Worm (Caenorhabditis elegans) whole organism, L4/young adult: Measurements from ENCODE around the gene srd-21.
"Not testable (repeated sequence)": the region's sequence is repeated elsewhere in the genome, so short reads cannot be mapped to it uniquely, and the experiment has no call there.

Source experiments
- W03F9.2 ChIP-seq: fragments of 150-350 bp; optimal IDR thresholded peaks from 2 replicates; lab custom pipeline; 2014; ENCODE audit warnings: missing biosample characterization, missing genetic modification characterization
- dao-5 ChIP-seq: sonication (generic microtip); optimal IDR thresholded peaks from 2 replicates; lab custom pipeline; 2016; ENCODE audit warnings: missing genotype, missing genetic modification characterization, moderate library complexity, missing compliant biosample characterization
- him-1 ChIP-seq: sonication (generic microtip); optimal IDR thresholded peaks from 2 replicates; lab custom pipeline; 2016; ENCODE audit warnings: missing genotype, missing genetic modification reagents, missing genetic modification characterization, missing compliant biosample characterization

The srd-21 gene

DNA sequence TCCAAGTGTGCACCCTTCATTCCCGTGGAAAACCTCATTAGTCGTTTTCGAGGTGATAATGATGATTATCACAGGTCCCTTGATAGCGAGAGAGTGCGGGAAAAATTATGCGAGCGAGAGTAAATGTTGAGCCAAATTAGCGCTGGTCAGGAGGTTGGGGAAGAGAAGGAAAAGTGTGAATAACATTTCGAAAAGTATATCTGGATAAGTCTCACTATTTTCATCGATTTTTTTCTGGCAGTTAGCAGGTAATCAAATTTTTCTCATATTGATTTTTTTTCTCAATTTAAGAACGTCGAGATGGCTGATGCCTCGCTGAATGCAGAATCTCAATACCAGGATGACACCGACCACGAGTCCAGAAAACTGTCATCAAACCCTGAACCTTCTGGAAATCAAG, 709 bp upstream of the srd-21 start, which contains the start of gene W06G6.2:
Gene W06G6.2 (plus strand): TSS at position 301 of the 400 bp plus-strand sequence.
- TF ChIP-seq him-1 (tag; lab: Kevin White, UChicago) (no peak), W03F9.2 (no peak), dao-5 (tag; lab: Kevin White, UChicago) (no peak)

DNA sequence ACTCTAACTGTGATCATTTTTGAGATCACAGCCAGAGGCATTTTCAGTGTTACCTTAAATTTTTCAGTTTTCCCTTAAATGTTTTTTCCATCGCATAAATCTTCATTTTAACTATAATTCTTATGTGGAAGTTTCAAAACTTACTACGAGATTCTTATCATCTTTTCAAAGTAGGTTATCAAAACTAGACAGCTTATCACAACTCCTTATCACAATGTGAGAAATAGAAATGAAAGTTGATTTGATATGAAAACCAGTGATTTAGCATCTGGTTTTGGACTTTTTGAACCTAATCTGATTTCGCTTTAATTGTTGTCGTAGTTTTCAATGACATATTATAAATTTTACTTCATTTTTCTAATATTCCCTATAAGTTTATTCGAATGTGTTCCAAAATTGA, 6.2 kb downstream of the srd-21 start, which contains the start of gene mltn-11:
Gene mltn-11 (plus strand): TSS at position 276 of the 400 bp plus-strand sequence.
- TF ChIP-seq dao-5 (tag; lab: Kevin White, UChicago) (no peak), him-1 (tag; lab: Kevin White, UChicago) (no peak), W03F9.2 (no peak)

DNA sequence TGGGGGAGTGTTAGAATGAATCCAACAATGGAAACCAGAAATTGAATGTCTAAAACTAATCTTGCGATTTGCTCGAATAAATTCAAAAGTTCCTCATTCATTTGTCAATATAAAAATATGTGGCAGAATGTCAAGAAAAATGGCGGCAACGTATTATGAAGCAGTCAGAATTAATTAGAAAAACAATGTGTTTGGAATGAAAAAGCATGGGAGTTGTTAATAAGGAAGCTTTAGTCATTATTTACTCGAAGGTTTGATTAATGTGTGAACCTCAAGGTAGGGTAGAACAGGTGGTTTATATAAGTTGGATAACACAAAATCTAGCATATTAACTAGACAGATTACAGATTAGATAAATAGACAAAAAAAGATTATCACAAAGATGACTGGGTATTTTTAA, 8.5 kb downstream of the srd-21 start, which contains the start of gene srw-76:
Gene srw-76 (minus strand): TSS at position 101 of the 400 bp plus-strand sequence.
- TF ChIP-seq dao-5 (tag; lab: Kevin White, UChicago) (no peak), him-1 (tag; lab: Kevin White, UChicago) (no peak), W03F9.2 (no peak)

DNA sequence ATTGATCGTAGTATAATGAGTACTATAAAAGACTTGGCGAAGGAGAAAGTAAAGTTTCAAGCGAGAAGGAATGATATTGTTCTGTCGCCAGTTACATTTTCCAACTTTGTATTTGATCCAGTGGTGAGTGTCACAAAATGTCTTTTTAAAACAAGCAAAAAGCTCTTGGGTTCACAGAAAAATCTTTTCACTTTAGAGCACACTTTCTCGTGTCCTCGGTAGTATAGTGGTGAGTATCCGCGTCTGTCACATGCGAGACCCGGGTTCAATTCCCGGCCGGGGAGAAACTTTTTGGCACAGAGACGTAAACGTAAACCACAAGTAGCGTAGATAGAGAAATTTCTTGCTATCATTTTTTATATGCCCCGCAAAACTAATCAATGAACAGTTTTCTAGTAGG, 10.7 kb downstream of the srd-21 start:
- TF ChIP-seq dao-5 (tag; lab: Kevin White, UChicago) (no peak), W03F9.2 (no peak), him-1 (tag; lab: Kevin White, UChicago) (no peak)

DNA sequence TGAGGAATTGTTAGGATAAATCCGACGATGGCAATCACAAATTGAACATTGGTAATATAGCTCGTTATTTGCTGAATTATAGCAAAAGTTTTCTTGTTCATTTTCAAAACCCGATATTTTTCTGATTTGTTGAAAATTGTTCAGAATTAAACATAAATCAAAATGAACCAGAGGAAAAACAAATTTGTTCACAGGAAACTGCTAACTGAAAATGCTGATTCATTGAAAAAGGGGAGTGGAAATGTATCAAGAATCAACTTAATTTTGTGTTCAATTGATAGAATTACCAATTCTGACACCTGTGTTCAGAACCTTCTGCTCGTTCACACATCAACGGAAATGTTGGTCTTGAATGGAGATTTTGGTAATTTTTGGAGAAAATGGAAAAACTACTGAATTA, 13.9 kb downstream of the srd-21 start, which contains the start of gene srw-77:
Gene srw-77 (minus strand): TSS at position 101 of the 400 bp plus-strand sequence.
- TF ChIP-seq dao-5 (tag; lab: Kevin White, UChicago): no peak
- no peak for TF ChIP-seq him-1 (tag; lab: Kevin White, UChicago)
- no peak for TF ChIP-seq W03F9.2

DNA sequence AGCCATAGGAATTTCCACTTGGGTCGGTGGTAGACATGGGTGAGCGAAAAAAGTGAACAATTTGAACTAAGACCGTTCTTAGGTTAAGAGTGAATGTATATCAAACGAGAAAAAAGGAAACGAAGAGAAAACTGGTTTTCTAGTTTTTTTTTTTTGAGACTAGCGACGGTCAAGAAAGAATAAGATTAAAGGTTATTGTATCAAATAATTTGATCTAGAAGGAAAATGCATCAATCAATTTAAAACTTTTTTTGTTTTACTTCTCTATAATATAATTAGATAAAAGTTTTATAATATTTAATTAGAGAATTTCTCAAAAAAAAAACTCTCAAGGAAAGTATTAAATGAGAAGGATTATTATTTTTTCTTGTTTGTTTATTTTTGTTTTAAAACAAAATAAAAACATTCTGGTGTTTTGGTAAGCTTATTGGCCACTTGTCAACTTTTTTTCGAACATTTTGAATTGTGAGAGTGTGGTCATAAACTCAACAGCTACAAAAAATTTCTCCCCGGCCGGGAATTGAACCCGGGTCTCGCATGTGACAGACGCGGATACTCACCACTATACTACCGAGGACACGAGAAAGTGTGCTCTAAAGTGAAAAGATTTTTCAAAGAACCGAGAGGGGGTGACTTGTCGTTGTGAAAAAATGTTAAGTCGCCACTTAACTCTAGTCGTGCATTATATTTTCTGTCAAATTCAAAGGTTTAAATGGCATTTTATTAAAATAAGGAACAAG, 15.7 kb downstream of the srd-21 start, which contains the start of gene W06G6.17:
Gene W06G6.17 (minus strand): TSS at position 51 of the 740 bp plus-strand sequence.
- TF ChIP-seq dao-5 (tag; lab: Kevin White, UChicago): no peak
- no peak for TF ChIP-seq him-1 (tag; lab: Kevin White, UChicago)
- no peak for TF ChIP-seq W03F9.2

DNA sequence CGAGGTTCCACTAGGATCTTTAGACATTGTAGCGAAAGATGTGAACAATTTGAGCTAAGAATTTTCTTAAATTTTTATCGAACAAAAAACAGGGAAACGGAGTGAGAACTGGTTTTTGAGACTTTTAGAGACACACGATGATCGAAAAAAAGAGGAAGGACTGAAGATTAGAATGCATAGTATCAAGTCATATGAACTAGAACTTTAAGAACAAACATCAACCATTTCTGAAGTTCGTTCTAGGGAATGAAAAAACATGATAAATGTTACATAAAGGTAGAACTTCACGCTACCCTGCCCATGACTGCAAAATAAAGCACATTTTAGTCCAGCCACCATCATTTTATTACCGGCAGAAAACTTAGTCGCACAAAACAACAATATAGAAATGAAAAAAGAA, 16.7 kb downstream of the srd-21 start, which contains the start of gene W06G6.9:
Gene W06G6.9 (minus strand): TSS at position 101 of the 400 bp plus-strand sequence.
- TF ChIP-seq him-1 (tag; lab: Kevin White, UChicago) (no peak), W03F9.2 (no peak), dao-5 (tag; lab: Kevin White, UChicago) (no peak)

DNA sequence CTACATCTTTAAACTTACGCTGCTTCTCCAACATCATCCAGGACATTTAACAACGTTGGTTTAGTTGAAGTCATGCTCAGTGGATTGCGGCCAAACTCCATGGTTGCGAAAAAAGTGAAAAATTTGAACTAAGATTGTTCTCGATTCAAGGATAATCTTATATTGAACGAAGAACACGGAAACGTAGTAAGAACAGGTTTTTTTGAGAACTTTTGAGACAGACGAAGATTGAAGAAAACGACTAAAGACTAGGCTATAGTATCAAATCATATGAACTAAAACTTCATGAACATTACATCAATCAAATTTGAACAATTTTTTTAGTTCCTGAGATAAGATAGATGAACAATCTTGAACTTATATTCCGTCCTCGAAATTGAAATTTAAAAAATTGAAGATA, 17.4 kb downstream of the srd-21 start, which contains the start of gene W06G6.10:
Gene W06G6.10 (minus strand): TSS at position 101 of the 400 bp plus-strand sequence.
- TF ChIP-seq W03F9.2 (no peak), him-1 (tag; lab: Kevin White, UChicago) (no peak), dao-5 (tag; lab: Kevin White, UChicago) (no peak)

DNA sequence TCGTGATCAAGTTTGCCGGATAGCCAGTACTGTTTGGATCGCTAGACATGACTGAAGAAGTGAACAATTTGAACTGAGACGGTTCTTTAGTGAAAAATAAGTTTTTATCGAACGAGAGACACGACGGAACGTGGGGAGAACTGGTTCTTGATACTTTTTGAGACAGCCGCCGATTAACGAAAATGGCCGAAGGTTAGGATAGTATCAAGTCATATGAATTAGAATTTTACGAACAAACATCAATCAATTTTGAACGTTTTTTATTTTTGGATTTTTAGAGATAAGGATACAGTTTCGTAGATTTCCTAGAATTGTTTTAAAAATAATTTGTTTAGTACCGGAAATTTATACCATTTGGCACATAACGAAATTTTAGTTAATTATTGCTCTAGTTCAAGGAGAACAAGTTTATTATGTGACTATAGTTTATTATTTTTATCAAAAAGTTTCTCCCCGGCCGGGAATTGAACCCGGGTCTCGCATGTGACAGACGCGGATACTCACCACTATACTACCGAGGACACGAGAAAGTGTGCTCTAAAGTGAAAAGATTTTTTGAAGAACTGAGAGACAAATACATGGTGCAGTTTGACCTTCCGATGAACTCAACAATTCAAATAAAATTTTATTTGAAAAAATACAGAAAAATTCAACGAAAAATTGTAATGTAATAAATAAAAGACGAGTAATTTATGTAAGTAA, 18.8 kb downstream of the srd-21 start, which contains the start of gene W06G6.20:
Gene W06G6.20 (minus strand): TSS at position 51 of the 702 bp plus-strand sequence.
- TF ChIP-seq dao-5 (tag; lab: Kevin White, UChicago) (no peak), him-1 (tag; lab: Kevin White, UChicago) (no peak), W03F9.2 (no peak)

DNA sequence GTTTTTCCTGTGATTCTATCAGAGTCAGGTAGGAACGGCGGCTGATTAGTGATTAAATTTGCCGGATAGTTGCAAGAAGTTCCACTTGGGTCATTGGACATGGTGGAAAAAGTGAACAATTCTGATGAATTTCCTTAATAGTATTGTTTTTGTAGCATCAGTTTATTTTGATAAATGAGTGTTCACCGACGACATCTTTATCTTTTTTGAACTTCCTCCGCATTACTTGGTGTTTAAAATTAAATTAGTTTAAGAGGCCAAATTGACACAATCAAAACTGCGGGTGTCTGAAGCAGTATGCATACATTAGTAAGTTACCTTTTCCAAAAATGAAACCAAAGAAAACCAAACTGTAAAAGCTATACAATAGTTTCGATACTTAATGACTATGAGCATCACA, 19.5 kb downstream of the srd-21 start, which contains the start of gene W06G6.11:
Gene W06G6.11 (minus strand): TSS at position 101 of the 400 bp plus-strand sequence.
- TF ChIP-seq him-1 (tag; lab: Kevin White, UChicago); dao-5 (tag; lab: Kevin White, UChicago); W03F9.2: not testable (repeated sequence)

DNA sequence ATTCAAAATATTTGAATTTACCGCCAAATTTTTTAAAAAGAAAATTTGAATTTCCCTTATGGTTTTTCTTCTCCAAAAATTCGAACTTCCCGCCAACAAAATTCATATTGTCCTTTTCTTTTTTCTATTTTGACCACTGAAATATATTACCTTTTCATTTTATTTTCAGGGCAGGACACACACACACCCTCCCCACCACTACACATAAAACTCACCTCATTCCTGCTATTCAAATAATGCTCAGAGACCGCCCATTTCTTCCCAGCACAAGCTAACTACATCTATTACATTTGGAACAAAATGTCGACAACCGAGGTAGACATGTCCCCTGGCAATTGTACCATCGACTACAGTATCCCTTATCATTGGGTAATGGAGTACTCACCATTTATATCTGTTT, 24.5 kb downstream of the srd-21 start, which contains the start of gene W06G6.15:
Gene W06G6.15 (plus strand): TSS at position 301 of the 400 bp plus-strand sequence.
- not testable (repeated sequence) for TF ChIP-seq him-1 (tag; lab: Kevin White, UChicago); W03F9.2; dao-5 (tag; lab: Kevin White, UChicago)

DNA sequence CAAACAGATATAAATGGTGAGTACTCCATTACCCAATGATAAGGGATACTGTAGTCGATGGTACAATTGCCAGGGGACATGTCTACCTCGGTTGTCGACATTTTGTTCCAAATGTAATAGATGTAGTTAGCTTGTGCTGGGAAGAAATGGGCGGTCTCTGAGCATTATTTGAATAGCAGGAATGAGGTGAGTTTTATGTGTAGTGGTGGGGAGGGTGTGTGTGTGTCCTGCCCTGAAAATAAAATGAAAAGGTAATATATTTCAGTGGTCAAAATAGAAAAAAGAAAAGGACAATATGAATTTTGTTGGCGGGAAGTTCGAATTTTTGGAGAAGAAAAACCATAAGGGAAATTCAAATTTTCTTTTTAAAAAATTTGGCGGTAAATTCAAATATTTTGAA, 31.1 kb downstream of the srd-21 start, which contains the start of gene Y70C5B.2:
Gene Y70C5B.2 (minus strand): TSS at position 101 of the 400 bp plus-strand sequence.
- not testable (repeated sequence) for TF ChIP-seq dao-5 (tag; lab: Kevin White, UChicago); him-1 (tag; lab: Kevin White, UChicago); W03F9.2

DNA sequence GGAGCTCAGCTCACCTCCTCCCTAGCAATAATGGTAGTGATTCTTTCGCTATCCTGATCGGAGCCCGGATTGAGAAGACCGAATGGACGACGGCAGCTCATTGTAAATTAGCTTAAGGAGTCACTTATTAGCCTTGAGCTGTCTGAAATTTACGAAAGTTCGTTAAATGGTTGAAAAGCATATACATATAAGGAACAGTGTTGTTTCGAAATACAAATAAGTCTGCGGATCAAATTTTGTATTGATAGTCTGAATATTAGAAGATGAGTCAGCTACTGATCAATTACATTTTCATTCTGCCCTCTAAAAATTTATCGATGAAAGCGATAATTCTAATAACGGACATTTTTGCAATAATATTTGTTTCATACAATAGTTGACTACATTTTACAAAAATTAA, 36.9 kb downstream of the srd-21 start, which contains the start of gene F14F8.14:
Gene F14F8.14 (minus strand): TSS at position 101 of the 400 bp plus-strand sequence.
- TF ChIP-seq W03F9.2 (no peak), him-1 (tag; lab: Kevin White, UChicago) (no peak), dao-5 (tag; lab: Kevin White, UChicago) (no peak)
